Fruit fly (Drosophila melanogaster) whole organism, wandering third instar larva: Measurements from ENCODE around the gene CG33271.
A peak's percentile ranks its signal among the peaks of the same experiment; 100 is the strongest.

Experiments
- Abd-B ChIP-seq: fragments of >200 bp; optimal IDR thresholded peaks from 2 replicates; lab custom pipeline; 2017; ENCODE audit warnings: missing biosample characterization, missing genetic modification characterization
- CG32264 ChIP-seq: fragments of 200-800 bp; sonication (Bioruptor generic); optimal IDR thresholded peaks from 2 replicates; lab custom pipeline; 2016; ENCODE audit warnings: missing biosample characterization, missing genetic modification characterization
- CrebA ChIP-seq: fragments of 200-800 bp; sonication (Bioruptor generic); optimal IDR thresholded peaks from 2 replicates; lab custom pipeline; 2016; ENCODE audit warnings: missing biosample characterization, mild to moderate bottlenecking, missing genetic modification characterization, borderline replicate concordance
- Dfd ChIP-seq: fragments of >200 bp; optimal IDR thresholded peaks from 2 replicates; lab custom pipeline; 2017; ENCODE audit warnings: missing biosample characterization, missing genetic modification characterization
- Dif ChIP-seq: fragments of 200-275, 200-300 bp; sonication (Bioruptor generic); optimal IDR thresholded peaks from 2 replicates; lab custom pipeline; 2018; ENCODE audit warnings: missing biosample characterization, missing genetic modification characterization; ENCODE audit not compliant: partially characterized antibody
- GATAd ChIP-seq: sonication (Bioruptor generic); optimal IDR thresholded peaks from 2 replicates; lab custom pipeline; 2016; ENCODE audit warnings: missing biosample characterization, missing genetic modification characterization
- HLH106 ChIP-seq: fragments of 200-800 bp; optimal IDR thresholded peaks from 3 replicates; lab custom pipeline; 2019; ENCODE audit warnings: missing biosample characterization, mild to moderate bottlenecking, missing genetic modification characterization, moderate library complexity
- Hnf4 ChIP-seq: fragments of 200-800 bp; sonication (Bioruptor generic); optimal IDR thresholded peaks from 2 replicates; lab custom pipeline; 2016; ENCODE audit warnings: missing biosample characterization, mild to moderate bottlenecking, missing genetic modification characterization
- Hr78 ChIP-seq: fragments of >200 bp; optimal IDR thresholded peaks from 2 replicates; lab custom pipeline; 2017; ENCODE audit warnings: missing biosample characterization, missing genetic modification characterization
- Hr83 ChIP-seq: fragments of 200-300 bp; sonication (Bioruptor generic); optimal IDR thresholded peaks from 2 replicates; lab custom pipeline; 2016; ENCODE audit warnings: missing biosample characterization, mild to moderate bottlenecking, missing genetic modification characterization, moderate library complexity; ENCODE audit not compliant: poor library complexity, severe bottlenecking
- Jra ChIP-seq: sonication (Bioruptor generic); optimal IDR thresholded peaks from 2 replicates; lab custom pipeline; 2016; ENCODE audit warnings: missing biosample characterization, missing genetic modification characterization
- Mio ChIP-seq: sonication (Bioruptor generic); optimal IDR thresholded peaks from 2 replicates; lab custom pipeline; 2016; ENCODE audit warnings: missing biosample characterization, missing genetic modification characterization
- Myc ChIP-seq: fragments of >200 bp; optimal IDR thresholded peaks from 2 replicates; lab custom pipeline; 2017
- OdsH ChIP-seq: fragments of 200-800 bp; sonication (Bioruptor generic); optimal IDR thresholded peaks from 2 replicates; lab custom pipeline; 2016; ENCODE audit warnings: missing biosample characterization, mild to moderate bottlenecking, missing genetic modification characterization
- Rel ChIP-seq, 2 experiments: fragments of 200-800 bp; sonication (Bioruptor generic) in 1 of 2; optimal IDR thresholded peaks; 2 replicates in 1 of 2; 3 replicates in 1 of 2; lab custom pipeline; 2016 to 2019; ENCODE audit warnings: mild to moderate bottlenecking in 2 of 2, missing biosample characterization in 2 of 2, missing genetic modification characterization in 2 of 2, moderate library complexity in 1 of 2
- Sp1 ChIP-seq: fragments of 200-800 bp; sonication (Bioruptor generic); optimal IDR thresholded peaks from 3 replicates; lab custom pipeline; 2019; ENCODE audit warnings: missing biosample characterization, mild to moderate bottlenecking, missing genetic modification characterization, moderate library complexity
- Vsx2 ChIP-seq: fragments of 200-300, 225-300 bp; sonication (Bioruptor generic); optimal IDR thresholded peaks from 2 replicates; lab custom pipeline; 2018; ENCODE audit warnings: missing biosample characterization, missing genetic modification characterization; ENCODE audit not compliant: partially characterized antibody
- br ChIP-seq: fragments of 200-800 bp; sonication (Bioruptor generic); optimal IDR thresholded peaks from 2 replicates; lab custom pipeline; 2016; ENCODE audit warnings: missing biosample characterization, missing genetic modification characterization
- brk ChIP-seq: fragments of 200-800 bp; sonication (Bioruptor generic); optimal IDR thresholded peaks from 2 replicates; lab custom pipeline; 2016; ENCODE audit warnings: missing biosample characterization, mild to moderate bottlenecking, missing genetic modification characterization
- dl ChIP-seq, 2 experiments: fragments of 175-275, 200-275 bp in 1 of 2; fragments of 200-275 bp in 1 of 2; sonication (Bioruptor generic); optimal IDR thresholded peaks; lab custom pipeline; 2018; ENCODE audit warnings: mild to moderate bottlenecking in 2 of 2, missing biosample characterization in 2 of 2, missing genetic modification characterization in 2 of 2, moderate library complexity in 2 of 2; ENCODE audit not compliant: partially characterized antibody in 2 of 2, insufficient read depth in 1 of 2
- dmrt93B ChIP-seq: fragments of 200-800 bp; sonication (Bioruptor generic); optimal IDR thresholded peaks from 2 replicates; lab custom pipeline; 2018; ENCODE audit warnings: missing biosample characterization, mild to moderate bottlenecking, missing genetic modification characterization
- dsf ChIP-seq: sonication (Bioruptor generic); optimal IDR thresholded peaks from 2 replicates; lab custom pipeline; 2016; ENCODE audit warnings: missing biosample characterization, missing genetic modification characterization, borderline replicate concordance
- ey ChIP-seq: fragments of 200-800 bp; sonication (Bioruptor generic); optimal IDR thresholded peaks from 2 replicates; lab custom pipeline; 2016; ENCODE audit warnings: missing biosample characterization, missing genetic modification characterization
- foxo ChIP-seq, 2 experiments: fragments of 200-800 bp; sonication (Bioruptor generic); optimal IDR thresholded peaks; 2 replicates in 1 of 2; 3 replicates in 1 of 2; lab custom pipeline; 2016 to 2017; ENCODE audit warnings: missing biosample characterization in 2 of 2, missing genetic modification characterization in 2 of 2
- fru ChIP-seq: fragments of 200-800 bp; sonication (Bioruptor generic); optimal IDR thresholded peaks from 3 replicates; lab custom pipeline; 2016; ENCODE audit warnings: missing biosample characterization, mild to moderate bottlenecking, missing genetic modification characterization
- h ChIP-seq: fragments of 200-800 bp; sonication (Bioruptor generic); optimal IDR thresholded peaks from 3 replicates; lab custom pipeline; 2016; ENCODE audit warnings: missing biosample characterization, mild to moderate bottlenecking, missing genetic modification characterization
- jim ChIP-seq: fragments of 175-275, 200-325 bp; sonication (Bioruptor generic); optimal IDR thresholded peaks from 2 replicates; lab custom pipeline; 2016; ENCODE audit warnings: missing biosample characterization, mild to moderate bottlenecking, missing genetic modification characterization
- lola ChIP-seq: fragments of >200 bp; optimal IDR thresholded peaks from 2 replicates; lab custom pipeline; 2017; ENCODE audit warnings: missing biosample characterization, missing genetic modification characterization
- pan ChIP-seq: fragments of >200 bp; optimal IDR thresholded peaks from 2 replicates; lab custom pipeline; 2017
- psq ChIP-seq: fragments of 200-800 bp; sonication (Bioruptor generic); optimal IDR thresholded peaks from 3 replicates; lab custom pipeline; 2017; ENCODE audit warnings: missing biosample characterization, mild to moderate bottlenecking, missing genetic modification characterization, moderate library complexity
- rgr ChIP-seq: fragments of 200-800 bp; sonication (Bioruptor generic); optimal IDR thresholded peaks from 3 replicates; lab custom pipeline; 2016; ENCODE audit warnings: missing biosample characterization, mild to moderate bottlenecking, missing genetic modification characterization
- sage ChIP-seq: fragments of 200-800 bp; sonication (Bioruptor generic); optimal IDR thresholded peaks from 2 replicates; lab custom pipeline; 2016; ENCODE audit warnings: missing biosample characterization, mild to moderate bottlenecking, missing genetic modification characterization
- sv ChIP-seq: fragments of 200-800 bp; sonication (Bioruptor generic); optimal IDR thresholded peaks from 3 replicates; lab custom pipeline; 2016; ENCODE audit warnings: missing biosample characterization, missing genetic modification characterization
- tai ChIP-seq: sonication (Bioruptor generic); optimal IDR thresholded peaks from 2 replicates; lab custom pipeline; 2016; ENCODE audit warnings: missing biosample characterization, missing genetic modification characterization
- usp ChIP-seq: fragments of >200 bp; optimal IDR thresholded peaks from 2 replicates; lab custom pipeline; 2017; ENCODE audit warnings: missing biosample characterization, missing genetic modification characterization
- woc ChIP-seq: sonication (Bioruptor generic); optimal IDR thresholded peaks from 2 replicates; lab custom pipeline; 2016; ENCODE audit warnings: missing biosample characterization, mild to moderate bottlenecking, missing genetic modification characterization

The CG33271 gene

dm6 chr3L:11551949-11552348, 25.3 kb downstream of the CG33271 start:
- TF ChIP-seq pan (lab: Kevin White, UChicago): no peak
- TF ChIP-seq foxo (GFP tag; optimal IDR thresholded peaks at IDR 0.05; lab: Kevin White, UChicago): peak in 1 of 2 experiments; percentile 43
- peak; percentile 43 for TF ChIP-seq rgr (GFP tag; lab: Kevin White, UChicago)
- TF ChIP-seq Myc (lab: Kevin White, UChicago): no peak
- no peak for TF ChIP-seq jim
- no peak for TF ChIP-seq Hr83 (GFP tag; lab: Kevin White, UChicago)
- peak; percentile 29 for TF ChIP-seq Sp1 (GFP tag; lab: Kevin White, UChicago)
- peak; percentile 23 for TF ChIP-seq HLH106 (tag; lab: Kevin White, UChicago)
- no peak for TF ChIP-seq sv (GFP tag; lab: Kevin White, UChicago)
- TF ChIP-seq Jra (GFP tag; lab: Kevin White, UChicago): no peak
- no peak for TF ChIP-seq Abd-B (GFP tag; lab: Kevin White, UChicago)
- no peak for TF ChIP-seq Vsx2 (GFP tag; lab: Kevin White, UChicago)
- TF ChIP-seq h: peak; percentile 26
- TF ChIP-seq Dfd (GFP tag; lab: Kevin White, UChicago): no peak
- no peak for TF ChIP-seq Mio (GFP tag; lab: Kevin White, UChicago)
- no peak for TF ChIP-seq Dif (GFP tag; lab: Kevin White, UChicago)
- no peak for TF ChIP-seq CG32264 (GFP tag; lab: Kevin White, UChicago)
- TF ChIP-seq Hr78 (GFP tag; lab: Kevin White, UChicago): no peak
- TF ChIP-seq dl (GFP tag; optimal IDR thresholded peaks at IDR 0.05; lab: Kevin White, UChicago; ENCODE audit: insufficient read depth in 1 of 2, partially characterized antibody in 2 of 2): no peak
- no peak for TF ChIP-seq GATAd (GFP tag; lab: Kevin White, UChicago)
- peak; percentile 1 for TF ChIP-seq brk (GFP tag; lab: Kevin White, UChicago)
- no peak for TF ChIP-seq lola (GFP tag; lab: Kevin White, UChicago)
- TF ChIP-seq Hnf4 (GFP tag; lab: Kevin White, UChicago): peak; percentile 21
- TF ChIP-seq woc (GFP tag; lab: Kevin White, UChicago): no peak
- peak; percentile 46 for TF ChIP-seq fru (GFP tag; lab: Kevin White, UChicago)
- no peak for TF ChIP-seq tai (GFP tag; lab: Kevin White, UChicago)
- TF ChIP-seq dsf (GFP tag; lab: Kevin White, UChicago): no peak
- peak; percentile 15 for TF ChIP-seq br (GFP tag; lab: Kevin White, UChicago)
- peak; percentile 39 for TF ChIP-seq ey (GFP tag; lab: Kevin White, UChicago)
- TF ChIP-seq OdsH (GFP tag; lab: Kevin White, UChicago): peak; percentile 28
- TF ChIP-seq Rel (GFP tag; optimal IDR thresholded peaks at IDR 0.05; lab: Kevin White, UChicago): no peak
- TF ChIP-seq Rel (tag; optimal IDR thresholded peaks at IDR 0.05; lab: Kevin White, UChicago): no peak
- TF ChIP-seq dmrt93B (GFP tag; lab: Kevin White, UChicago): no peak
- TF ChIP-seq psq (GFP tag; lab: Kevin White, UChicago): peak; percentile 12
- no peak for TF ChIP-seq CrebA (GFP tag; lab: Kevin White, UChicago)
- no peak for TF ChIP-seq usp

- TF ChIP-seq rgr (GFP tag; lab: Kevin White, UChicago) (no peak), sv (GFP tag; lab: Kevin White, UChicago) (no peak), Dfd (GFP tag; lab: Kevin White, UChicago) (no peak), usp (no peak), Hr83 (GFP tag; lab: Kevin White, UChicago) (no peak), br (GFP tag; lab: Kevin White, UChicago) (no peak), h (no peak), CrebA (GFP tag; lab: Kevin White, UChicago) (no peak), jim (no peak), Rel (GFP tag; optimal IDR thresholded peaks at IDR 0.05; lab: Kevin White, UChicago) (no peak), Rel (tag; optimal IDR thresholded peaks at IDR 0.05; lab: Kevin White, UChicago) (no peak), Hnf4 (GFP tag; lab: Kevin White, UChicago) (no peak), Vsx2 (GFP tag; lab: Kevin White, UChicago) (no peak), brk (GFP tag; lab: Kevin White, UChicago) (no peak), GATAd (GFP tag; lab: Kevin White, UChicago) (no peak), dsf (GFP tag; lab: Kevin White, UChicago) (no peak), sage (no peak), woc (GFP tag; lab: Kevin White, UChicago) (no peak)
Observed at dm6 chr3L:11550359-11551056, 26.8 kb downstream of the CG33271 start.
